Worm (Caenorhabditis elegans) whole organism, young adult: ENCODE measurements around the gene F46B3.7.

Experiments
- B0035.1 ChIP-seq: sonication (generic microtip); optimal IDR thresholded peaks from 2 replicates; lab custom pipeline; 2016; ENCODE audit warnings: missing genetic modification characterization, mild to moderate bottlenecking, missing compliant biosample characterization, missing genotype, missing genetic modification reagents
- B0261.1 ChIP-seq: sonication (generic microtip); optimal IDR thresholded peaks from 2 replicates; lab custom pipeline; 2016; ENCODE audit warnings: mild to moderate bottlenecking, missing genetic modification characterization, moderate library complexity, missing compliant biosample characterization
- F23B12.7 ChIP-seq: sonication (generic microtip); optimal IDR thresholded peaks from 2 replicates; lab custom pipeline; 2017; ENCODE audit warnings: missing genetic modification characterization, mild to moderate bottlenecking, missing compliant biosample characterization, antibody characterized with exemption, moderate library complexity; ENCODE audit not compliant: insufficient read depth
- Y56A3A.18 ChIP-seq: fragments of 200-800 bp; sonication (Bioruptor generic); IDR thresholded peaks from 2 replicates; pipeline ENCODE4 v1.3.6; 2022; ENCODE audit warnings: missing genetic modification reagents, missing genetic modification characterization, missing compliant biosample characterization
- aptf-2 ChIP-seq: fragments of 200-800 bp; sonication (Bioruptor generic); conservative IDR thresholded peaks from 2 replicates; pipeline ENCODE4 v1.3.6; 2022; ENCODE audit warnings: missing genetic modification reagents, missing genetic modification characterization, missing compliant biosample characterization
- athp-1 ChIP-seq: sonication (generic microtip); optimal IDR thresholded peaks from 2 replicates; lab custom pipeline; 2017; ENCODE audit warnings: mild to moderate bottlenecking, missing genetic modification characterization, missing compliant biosample characterization
- attf-6 ChIP-seq: fragments of 200-800 bp; sonication (Bioruptor generic); IDR thresholded peaks from 2 replicates; pipeline ENCODE4 v1.3.6; 2022; ENCODE audit warnings: missing genetic modification reagents, missing genetic modification characterization, missing compliant biosample characterization
- bed-2 ChIP-seq: fragments of 200-800 bp; sonication (Bioruptor generic); IDR thresholded peaks from 2 replicates; pipeline ENCODE4 v1.3.6; 2022; ENCODE audit warnings: missing genetic modification reagents, missing genetic modification characterization, missing compliant biosample characterization
- ceh-100 ChIP-seq: fragments of 200-800 bp; sonication (Bioruptor generic); IDR thresholded peaks from 2 replicates; pipeline ENCODE4 v1.3.6; 2022; ENCODE audit warnings: missing genetic modification reagents, missing genetic modification characterization, missing compliant biosample characterization
- ceh-27 ChIP-seq: fragments of 200-800 bp; sonication (Bioruptor generic); optimal IDR thresholded peaks from 2 replicates; lab custom pipeline; 2018; ENCODE audit warnings: mild to moderate bottlenecking, missing genetic modification characterization, moderate library complexity, missing compliant biosample characterization
- dox-1 ChIP-seq: fragments of 200-800 bp; sonication (Bioruptor generic); IDR thresholded peaks from 2 replicates; pipeline ENCODE4 v1.3.6; 2022; ENCODE audit warnings: missing genetic modification reagents, missing genetic modification characterization, missing compliant biosample characterization
- efl-1 ChIP-seq: fragments of 150-350 bp; optimal IDR thresholded peaks from 2 replicates; lab custom pipeline; 2014; ENCODE audit warnings: missing biosample characterization, missing genetic modification reagents, missing genetic modification characterization
- egrh-3 ChIP-seq: fragments of 200-800 bp; sonication (Bioruptor generic); IDR thresholded peaks from 2 replicates; pipeline ENCODE4 v1.3.6; 2022; ENCODE audit warnings: missing genetic modification reagents, missing genetic modification characterization, missing compliant biosample characterization
- ekl-4 ChIP-seq: fragments of 200-800 bp; sonication (Bioruptor generic); IDR thresholded peaks from 2 replicates; pipeline ENCODE4 v1.3.6; 2022; ENCODE audit warnings: missing genetic modification reagents, missing genetic modification characterization, missing compliant biosample characterization
- fkh-3 ChIP-seq: sonication (generic microtip); optimal IDR thresholded peaks from 2 replicates; lab custom pipeline; 2016; ENCODE audit warnings: mild to moderate bottlenecking, missing genetic modification characterization, missing compliant biosample characterization
- him-1 ChIP-seq: sonication (generic microtip); optimal IDR thresholded peaks from 2 replicates; lab custom pipeline; 2016; ENCODE audit warnings: missing genotype, missing genetic modification reagents, missing genetic modification characterization, missing compliant biosample characterization
- hlh-12 ChIP-seq: sonication (generic microtip); optimal IDR thresholded peaks from 2 replicates; lab custom pipeline; 2016; ENCODE audit warnings: missing genetic modification characterization, missing compliant biosample characterization
- lag-1 ChIP-seq: fragments of 200-800 bp; sonication (Bioruptor generic); IDR thresholded peaks from 2 replicates; pipeline ENCODE4 v1.3.6; 2022; ENCODE audit warnings: missing genetic modification reagents, missing genetic modification characterization, missing compliant biosample characterization
- mel-28 ChIP-seq: sonication (generic microtip); optimal IDR thresholded peaks from 2 replicates; lab custom pipeline; 2016; ENCODE audit warnings: borderline replicate concordance, mild to moderate bottlenecking, missing genetic modification characterization, missing compliant biosample characterization
- mxl-1 ChIP-seq: sonication (generic microtip); optimal IDR thresholded peaks from 2 replicates; lab custom pipeline; 2016; ENCODE audit warnings: missing genetic modification characterization, missing compliant biosample characterization
- nhr-80 ChIP-seq: sonication (generic microtip); optimal IDR thresholded peaks from 2 replicates; lab custom pipeline; 2016; ENCODE audit warnings: missing genetic modification characterization, missing compliant biosample characterization
- pbrm-1 ChIP-seq: fragments of 200-800 bp; sonication (Bioruptor generic); IDR thresholded peaks from 2 replicates; pipeline ENCODE4 v1.3.6; 2022; ENCODE audit warnings: missing genetic modification reagents, missing genetic modification characterization, missing compliant biosample characterization
- sea-2 ChIP-seq: fragments of 200-800 bp; sonication (Bioruptor generic); IDR thresholded peaks from 2 replicates; pipeline ENCODE4 v1.3.6; 2022; ENCODE audit warnings: missing genetic modification characterization, missing compliant biosample characterization
- snpc-4 ChIP-seq, 5 experiments: fragments of 150-350 bp in 1 of 5; sonication (generic microtip) in 4 of 5; optimal IDR thresholded peaks; 2 replicates each; lab custom pipeline; 2014 to 2018; ENCODE audit warnings: missing genetic modification characterization in 5 of 5, missing biosample characterization in 3 of 5, antibody characterized with exemption in 2 of 5, mild to moderate bottlenecking in 2 of 5, missing compliant biosample characterization in 2 of 5, missing genotype in 2 of 5, moderate library complexity in 2 of 5, missing genetic modification reagents in 1 of 5
- tbp1 ChIP-seq: fragments of 200-800 bp; sonication (Bioruptor generic); optimal IDR thresholded peaks from 2 replicates; lab custom pipeline; 2018; ENCODE audit warnings: mild to moderate bottlenecking, missing genetic modification characterization, missing compliant biosample characterization
- tlf-1 ChIP-seq: fragments of 200-800 bp; sonication (Bioruptor generic); optimal IDR thresholded peaks from 2 replicates; lab custom pipeline; 2018; ENCODE audit warnings: mild to moderate bottlenecking, missing genetic modification characterization, missing compliant biosample characterization
- zfh-2 ChIP-seq: fragments of 200-800 bp; sonication (Bioruptor generic); conservative IDR thresholded peaks from 2 replicates; pipeline ENCODE4 v1.3.6; 2022; ENCODE audit warnings: missing genetic modification reagents, missing genetic modification characterization, missing compliant biosample characterization
- ztf-18 ChIP-seq: sonication (generic microtip); optimal IDR thresholded peaks from 2 replicates; lab custom pipeline; 2016; ENCODE audit warnings: missing genotype, mild to moderate bottlenecking, missing genetic modification characterization, missing compliant biosample characterization
- ztf-22 ChIP-seq: fragments of 200-800 bp; sonication (Bioruptor generic); optimal IDR thresholded peaks from 2 replicates; lab custom pipeline; 2018; ENCODE audit warnings: mild to moderate bottlenecking, missing genetic modification characterization, moderate library complexity, missing compliant biosample characterization
- ztf-26 ChIP-seq: sonication (generic microtip); optimal IDR thresholded peaks from 2 replicates; lab custom pipeline; 2017; ENCODE audit warnings: missing genetic modification characterization, missing compliant biosample characterization
- ztf-6 ChIP-seq: fragments of 200-800 bp; sonication (Bioruptor generic); IDR thresholded peaks from 2 replicates; pipeline ENCODE4 v1.3.6; 2022; ENCODE audit warnings: missing genetic modification reagents, missing genetic modification characterization, missing compliant biosample characterization

Gene F46B3.7

DNA sequence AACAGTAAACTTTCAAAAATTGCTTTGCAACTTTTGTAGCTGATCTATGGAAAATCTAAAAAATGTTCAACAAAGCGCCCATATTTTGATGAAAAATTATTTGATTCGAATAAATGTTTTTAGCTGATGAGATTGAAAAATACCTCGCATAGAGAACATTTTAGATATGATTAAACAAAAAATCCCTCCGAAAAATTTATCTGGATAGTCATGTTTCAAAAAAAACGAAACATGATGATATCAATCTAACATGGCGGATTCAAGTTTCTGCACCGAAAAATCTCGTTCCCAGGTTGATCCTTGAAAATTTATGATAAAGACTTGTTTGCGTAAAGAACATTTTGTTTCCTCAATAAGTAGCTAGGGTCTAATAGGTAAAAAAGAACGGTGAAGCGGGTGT is 9.8 kb downstream of the F46B3.7 start, which contains the start of gene ttr-12:
Gene ttr-12 (minus strand): TSS at position 101 of the 400 bp plus-strand sequence.
- TF ChIP-seq ceh-27 (GFP tag; lab: Kevin White, UChicago) (no peak), tbp1 (GFP tag; lab: Kevin White, UChicago) (no peak), attf-6 (GFP tag; lab: Robert Waterston, UW) (no peak), ztf-26 (tag; lab: Kevin White, UChicago) (no peak), F23B12.7 (tag; lab: Kevin White, UChicago) (no peak)

DNA sequence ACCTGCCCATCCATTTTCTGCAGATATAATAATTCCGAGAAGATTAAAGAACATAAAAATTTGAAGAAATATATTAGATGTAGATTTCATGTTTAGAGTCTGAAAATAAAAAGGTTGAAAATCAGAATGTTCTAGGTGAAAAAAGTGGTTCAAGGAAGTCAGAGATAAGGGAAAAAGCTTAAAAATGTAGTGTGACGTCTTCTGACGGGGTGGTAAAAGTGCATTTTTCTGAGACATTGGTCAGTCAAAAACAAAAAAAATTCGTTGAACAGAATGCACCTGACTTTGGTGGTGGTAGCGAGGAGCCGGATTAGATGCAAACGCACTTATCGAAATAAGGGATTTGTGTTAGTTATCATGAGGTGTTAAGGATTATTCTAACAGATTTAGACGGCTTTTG is 11.9 kb downstream of the F46B3.7 start, which contains the start of gene F46B3.23:
Gene F46B3.23 (minus strand): TSS at position 101 of the 400 bp plus-strand sequence.
- no peak for TF ChIP-seq mxl-1 (tag; lab: Kevin White, UChicago)
- TF ChIP-seq B0261.1 (tag; lab: Kevin White, UChicago) = no peak
- no peak for TF ChIP-seq ceh-100 (GFP tag; lab: Robert Waterston, UW)
- no peak for TF ChIP-seq ztf-22 (GFP tag; lab: Kevin White, UChicago)
- TF ChIP-seq bed-2 (GFP tag; lab: Robert Waterston, UW) = no peak
- no peak for TF ChIP-seq efl-1 (GFP tag; lab: Kevin White, UChicago)
- no peak for TF ChIP-seq dox-1 (GFP tag; lab: Robert Waterston, UW)
- no peak for TF ChIP-seq athp-1
- no peak for TF ChIP-seq mel-28 (tag; lab: Kevin White, UChicago)
- TF ChIP-seq ztf-6 (GFP tag; lab: Robert Waterston, UW) = no peak
- TF ChIP-seq him-1 (tag; lab: Kevin White, UChicago) = no peak
- no peak for TF ChIP-seq sea-2
- no peak for TF ChIP-seq pbrm-1 (GFP tag; lab: Robert Waterston, UW)
- no peak for TF ChIP-seq B0035.1 (tag; lab: Kevin White, UChicago)
- no peak for TF ChIP-seq ekl-4 (GFP tag; lab: Robert Waterston, UW)
- TF ChIP-seq Y56A3A.18 (GFP tag; lab: Robert Waterston, UW) = no peak
- TF ChIP-seq F23B12.7 (tag; lab: Kevin White, UChicago) = no peak
- TF ChIP-seq aptf-2 (GFP tag; lab: Robert Waterston, UW) = no peak
- TF ChIP-seq snpc-4 (GFP tag; optimal IDR thresholded peaks at IDR 0.05; lab: Kevin White, UChicago) = no peak
- TF ChIP-seq snpc-4 (tag; optimal IDR thresholded peaks at IDR 0.05; lab: Kevin White, UChicago) = no peak

DNA sequence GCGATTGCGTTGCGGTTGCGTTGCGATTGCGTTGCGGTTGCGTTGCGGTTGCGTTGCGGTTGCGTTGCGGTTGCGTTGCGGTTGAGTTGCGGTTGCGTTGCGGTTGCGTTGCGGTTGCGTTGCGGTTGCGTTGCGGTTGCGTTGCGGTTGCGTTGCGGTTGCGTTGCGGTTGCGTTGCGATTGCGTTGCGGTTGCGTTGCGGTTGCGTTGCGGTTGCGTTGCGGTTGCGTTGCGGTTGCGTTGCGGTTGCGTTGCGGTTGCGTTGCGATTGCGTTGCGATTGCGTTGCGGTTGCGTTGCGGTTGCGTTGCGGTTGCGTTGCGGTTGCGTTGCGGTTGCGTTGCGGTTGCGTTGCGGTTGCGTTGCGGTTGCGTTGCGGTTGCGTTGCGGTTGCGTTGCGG is 12.7 kb downstream of the F46B3.7 start:
- TF ChIP-seq zfh-2 (GFP tag; lab: Robert Waterston, UW) = peak; percentile 26; the same call in 1 of the 2 replicates

DNA sequence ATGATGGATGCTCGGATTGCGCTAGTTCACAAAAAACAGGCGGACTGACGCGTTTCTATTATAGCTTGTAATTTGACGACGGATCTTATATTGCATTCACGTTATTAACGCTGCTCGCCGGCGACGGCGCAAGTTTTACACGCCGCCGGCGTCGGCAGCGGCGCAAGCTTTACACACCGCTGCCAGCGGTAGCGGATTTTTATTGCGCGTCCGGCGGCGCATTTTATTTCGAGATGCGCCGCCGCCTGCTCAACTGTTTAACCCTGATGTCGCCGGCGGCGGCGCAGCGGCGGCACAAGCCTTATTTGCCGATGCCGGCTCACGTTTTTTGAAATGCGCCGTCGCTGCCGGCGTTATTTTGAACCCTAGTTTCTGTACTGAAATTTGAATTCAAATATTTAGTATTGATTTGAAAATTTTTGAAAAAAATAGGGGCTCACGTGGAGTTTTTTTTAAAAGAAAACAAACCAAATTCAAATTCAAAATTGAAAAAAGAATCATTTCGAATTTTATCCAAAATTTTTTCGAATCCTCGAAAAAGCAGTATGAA is 13.9 kb downstream of the F46B3.7 start, which contains the start of gene ttr-57:
Gene ttr-57 (plus strand): TSS at position 500 of the 550 bp plus-strand sequence.
- no peak for TF ChIP-seq fkh-3 (tag; lab: Kevin White, UChicago)
- TF ChIP-seq zfh-2 (GFP tag; lab: Robert Waterston, UW) = peak; percentile 84
- no peak for TF ChIP-seq ztf-26 (tag; lab: Kevin White, UChicago)
- TF ChIP-seq egrh-3 (GFP tag; lab: Robert Waterston, UW) = peak; percentile 57; the same call in 1 of the 2 replicates
- TF ChIP-seq hlh-12 (tag; lab: Kevin White, UChicago) = no peak

DNA sequence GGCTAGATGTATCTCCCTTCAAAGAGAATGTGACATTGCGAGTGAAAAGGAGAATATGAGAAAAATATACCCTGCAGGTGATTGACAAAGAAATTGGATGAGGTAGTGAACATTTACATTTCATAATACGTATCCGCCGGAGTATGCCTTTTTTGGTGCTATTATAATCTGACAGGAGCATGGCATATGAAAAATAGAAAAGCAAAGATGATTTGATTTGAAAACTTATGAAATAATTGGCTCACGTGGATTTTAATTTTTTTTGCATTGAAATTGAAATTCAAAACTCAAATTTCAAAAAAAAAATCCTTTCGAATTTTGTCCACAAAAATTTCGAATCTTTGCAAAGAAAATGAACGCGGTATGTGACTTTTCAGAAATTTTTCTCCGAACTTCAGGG is 15.5 kb downstream of the F46B3.7 start, which contains the start of gene ttr-11:
Gene ttr-11 (plus strand): TSS at position 301 of the 400 bp plus-strand sequence.
- TF ChIP-seq ztf-18 (no peak), aptf-2 (GFP tag; lab: Robert Waterston, UW) (no peak), tlf-1 (GFP tag; lab: Kevin White, UChicago) (no peak), lag-1 (no peak), ztf-26 (tag; lab: Kevin White, UChicago) (no peak), attf-6 (GFP tag; lab: Robert Waterston, UW) (no peak), nhr-80 (tag; lab: Kevin White, UChicago) (no peak)
